Worm (Caenorhabditis elegans): ENCODE data around the gene C50E3.13.

Gene C50E3.13

DNA sequence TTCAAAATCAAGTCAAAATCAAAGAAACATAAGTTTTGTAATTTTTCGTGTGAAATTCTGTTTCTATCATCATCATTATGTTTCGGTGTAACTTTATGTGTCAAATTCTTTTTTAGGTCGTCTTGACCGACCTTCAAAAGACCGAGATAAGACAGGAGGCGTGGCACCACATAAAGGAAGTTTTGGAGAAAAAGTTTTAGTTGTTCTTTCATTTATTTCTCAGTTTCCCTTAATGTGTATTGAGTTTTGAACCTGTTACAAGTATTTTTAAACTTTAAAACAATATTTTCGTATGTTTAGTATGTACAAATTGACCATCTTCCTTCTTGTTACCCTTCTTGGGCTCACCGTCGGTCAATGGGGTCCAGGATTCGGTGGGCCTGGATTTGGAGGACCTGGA lies 600 bp upstream of the C50E3.13 start, which contains the start of gene grsp-4:
TSS of gene grsp-4 (plus strand) at position 301 of the 400 bp plus-strand sequence.
- no peak for TF ChIP-seq ceh-48 (tag; optimal IDR thresholded peaks at IDR 0.05)

DNA sequence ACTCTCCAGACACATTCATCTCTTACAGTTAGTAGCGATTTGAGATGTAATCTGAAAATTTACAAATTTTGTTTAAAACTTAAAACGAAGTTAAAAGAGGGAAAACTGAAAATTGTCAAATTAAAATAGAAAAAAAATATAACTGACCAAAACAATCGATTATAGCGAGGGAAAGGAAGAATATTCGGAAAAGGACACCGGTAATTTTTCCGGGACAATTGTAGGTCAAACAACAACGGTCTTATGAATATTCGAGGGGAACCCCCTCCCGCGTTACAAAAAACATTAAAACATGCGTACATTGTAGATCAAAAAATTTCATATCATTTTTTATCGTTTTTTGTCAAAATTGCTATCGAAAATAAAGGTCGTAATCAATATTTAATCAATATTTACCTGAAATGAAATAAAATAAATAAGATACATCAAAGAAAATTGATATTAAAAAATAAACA lies 2.0 kb downstream of the C50E3.13 start, which contains the start of gene C50E3.12:
TSS of gene C50E3.12 (minus strand) at position 51 of the 455 bp plus-strand sequence.
- TF ChIP-seq madf-2 (tag; optimal IDR thresholded peaks at IDR 0.05) (no peak), hlh-6 (tag; optimal IDR thresholded peaks at IDR 0.05) (no peak), ceh-31 (tag; optimal IDR thresholded peaks at IDR 0.05) (no peak), ceh-6 (GFP tag; optimal IDR thresholded peaks at IDR 0.05) (no peak), odd-2 (tag; optimal IDR thresholded peaks at IDR 0.05) (no peak), ets-4 (tag; optimal IDR thresholded peaks at IDR 0.05) (no peak), ahr-1 (tag; optimal IDR thresholded peaks at IDR 0.05) (no peak)

DNA sequence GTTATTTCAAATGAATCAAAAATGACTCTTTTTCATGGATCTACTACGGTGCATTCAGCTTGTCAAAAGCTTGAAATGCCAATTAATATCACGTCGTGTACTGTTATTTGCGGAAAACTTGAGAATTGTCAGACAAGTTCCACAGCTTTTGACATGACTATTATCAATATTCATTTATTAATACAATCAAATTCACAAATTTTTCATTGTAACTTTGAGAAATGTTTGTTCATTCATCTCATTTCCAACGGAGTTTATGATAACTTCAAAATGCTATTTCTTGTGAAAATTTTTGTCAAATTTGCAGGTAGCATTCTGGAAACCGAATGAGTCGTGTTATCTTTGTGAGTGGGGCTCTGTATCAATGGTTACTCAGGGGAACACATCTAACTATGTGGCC lies 5.9 kb downstream of the C50E3.13 start, which contains the start of gene C50E3.15:
TSS of gene C50E3.15 (plus strand) at position 301 of the 400 bp plus-strand sequence.
- TF ChIP-seq hlh-30 (tag; optimal IDR thresholded peaks at IDR 0.05; ENCODE audit: insufficient read depth) (no peak), K09A11.1 (tag; optimal IDR thresholded peaks at IDR 0.05; ENCODE audit: insufficient read depth) (no peak), dve-1 (tag; optimal IDR thresholded peaks at IDR 0.05) (no peak), npax-4 (tag; optimal IDR thresholded peaks at IDR 0.05) (no peak), pqm-1 (tag; optimal IDR thresholded peaks at IDR 0.05) (no peak), ceh-34 (tag; optimal IDR thresholded peaks at IDR 0.05) (no peak), nfya-1 (tag; optimal IDR thresholded peaks at IDR 0.05) (no peak), che-1 (tag; optimal IDR thresholded peaks at IDR 0.05) (no peak), tbx-7 (tag; optimal IDR thresholded peaks at IDR 0.05) (no peak), odd-2 (tag; optimal IDR thresholded peaks at IDR 0.05) (no peak)

DNA sequence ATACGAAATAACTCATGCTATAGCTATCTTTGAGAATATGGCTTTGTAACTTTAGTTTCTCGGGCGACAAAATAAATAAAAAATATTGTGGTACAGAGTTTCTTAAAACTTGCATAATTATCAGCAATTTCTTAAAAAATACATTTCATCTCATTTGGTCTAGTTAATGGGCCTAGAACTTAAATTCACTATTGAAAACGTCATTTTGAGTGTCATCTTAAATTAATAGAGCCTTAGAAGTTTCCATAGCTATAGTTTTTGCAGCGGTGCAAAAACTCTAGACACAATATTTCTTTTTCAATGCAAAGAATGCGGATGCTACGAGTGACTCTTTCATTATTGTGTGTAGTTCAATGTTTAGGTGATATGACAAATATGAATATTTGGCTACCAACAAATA lies 12.0 kb downstream of the C50E3.13 start, which contains the start of gene clec-215:
TSS of gene clec-215 (plus strand) at position 301 of the 400 bp plus-strand sequence.
- TF ChIP-seq unc-42 (tag; optimal IDR thresholded peaks at IDR 0.05) (no peak), ceh-6 (GFP tag; optimal IDR thresholded peaks at IDR 0.05) (no peak), fkh-10 (GFP tag; optimal IDR thresholded peaks at IDR 0.05) (no peak), ref-2 (tag; optimal IDR thresholded peaks at IDR 0.05) (no peak), dve-1 (tag; optimal IDR thresholded peaks at IDR 0.05) (no peak), hlh-6 (tag; optimal IDR thresholded peaks at IDR 0.05) (no peak), tbx-2 (tag; optimal IDR thresholded peaks at IDR 0.05) (no peak)

DNA sequence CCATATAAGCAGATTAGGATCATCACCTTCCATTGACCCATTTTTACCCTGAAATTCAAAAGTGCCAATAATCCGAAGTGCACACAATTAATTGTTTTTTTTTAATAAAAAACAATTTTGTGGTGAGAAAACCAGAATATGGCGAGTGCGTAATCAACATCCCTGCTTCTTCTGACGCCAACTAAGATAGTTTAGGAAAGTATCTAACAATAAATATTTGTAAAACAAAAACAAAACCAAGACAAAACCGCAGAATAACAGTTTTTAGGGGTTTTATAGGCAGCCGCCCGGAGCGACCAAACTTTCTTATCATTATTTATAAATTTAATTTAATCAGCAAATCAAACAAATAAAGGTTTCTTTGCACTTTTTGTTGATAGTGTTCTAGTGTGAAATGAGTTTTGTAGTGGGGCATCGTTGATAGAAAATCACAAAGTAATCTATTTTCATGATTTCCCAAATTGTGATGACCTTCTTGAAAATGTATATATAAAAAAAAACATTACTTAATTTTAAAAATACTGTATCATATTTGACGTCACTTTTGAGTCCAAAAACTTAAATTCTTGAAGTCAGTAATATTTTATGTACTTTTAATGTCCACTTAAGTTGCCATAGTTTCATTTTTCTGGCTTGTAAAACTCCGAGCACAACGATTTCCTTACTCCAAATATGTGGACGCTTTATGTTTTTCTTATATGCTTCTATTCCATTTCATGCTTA lies 14.2 kb downstream of the C50E3.13 start, which contains the start of the genes folt-3 and clec-214:
TSS of gene folt-3 (minus strand) at position 51 of the 723 bp plus-strand sequence.
TSS of gene clec-214 (plus strand) at position 673 of the 723 bp plus-strand sequence.
- TF ChIP-seq elt-2 (tag; optimal IDR thresholded peaks at IDR 0.05) (no peak), ceh-6 (GFP tag; optimal IDR thresholded peaks at IDR 0.05) (no peak), ref-2 (tag; optimal IDR thresholded peaks at IDR 0.05) (no peak), unc-42 (tag; optimal IDR thresholded peaks at IDR 0.05) (no peak), pat-9 (tag; optimal IDR thresholded peaks at IDR 0.05) (no peak), unc-3 (GFP tag; conservative IDR thresholded peaks at IDR 0.05) (no peak), unc-3 (tag; optimal IDR thresholded peaks at IDR 0.05) (no peak), tbx-2 (tag; optimal IDR thresholded peaks at IDR 0.05) (no peak), mec-3 (tag; optimal IDR thresholded peaks at IDR 0.05; ENCODE audit: borderline replicate concordance) (no peak), pha-2 (tag; optimal IDR thresholded peaks at IDR 0.05) (no peak), C38D4.7 (GFP tag; optimal IDR thresholded peaks at IDR 0.05) (no peak), F13H6.1 (tag; optimal IDR thresholded peaks at IDR 0.05) (no peak), C08G9.2 (tag; optimal IDR thresholded peaks at IDR 0.05) (no peak), ets-4 (tag; optimal IDR thresholded peaks at IDR 0.05) (no peak), pha-4 (tag; optimal IDR thresholded peaks at IDR 0.05) (no peak), ceh-9 (tag; optimal IDR thresholded peaks at IDR 0.05) (no peak), ceh-2 (tag; optimal IDR thresholded peaks at IDR 0.05) (no peak), odd-2 (tag; optimal IDR thresholded peaks at IDR 0.05) (no peak), unc-86 (tag; optimal IDR thresholded peaks at IDR 0.05) (no peak)

Measured in whole organism, late embryonic.